Fruit fly (Drosophila melanogaster) whole organism, adult: Measurements from ENCODE around the gene Snr1.

ENCODE experiments used
- CG14711 ChIP-seq: fragments of 200-800 bp; sonication (Bioruptor generic); optimal IDR thresholded peaks from 2 replicates; lab custom pipeline; 2018; ENCODE audit warnings: missing biosample characterization, mild to moderate bottlenecking, missing genetic modification characterization, moderate library complexity
- CG1620 ChIP-seq: fragments of 200-800 bp; sonication (Bioruptor generic); optimal IDR thresholded peaks from 2 replicates; lab custom pipeline; 2016; ENCODE audit warnings: missing biosample characterization, missing genetic modification characterization
- CG7045 ChIP-seq: fragments of 200-800 bp; sonication (Bioruptor generic); optimal IDR thresholded peaks from 2 replicates; lab custom pipeline; 2017; ENCODE audit warnings: missing biosample characterization, mild to moderate bottlenecking, missing genetic modification characterization
- Clk ChIP-seq: fragments of 200-800 bp; sonication (Bioruptor generic); optimal IDR thresholded peaks from 2 replicates; lab custom pipeline; 2017; ENCODE audit warnings: missing biosample characterization, missing genetic modification characterization
- Crg-1 ChIP-seq: fragments of 200-800 bp; sonication (Bioruptor generic); optimal IDR thresholded peaks from 2 replicates; lab custom pipeline; 2016; ENCODE audit warnings: missing biosample characterization, missing genetic modification characterization
- Mnt ChIP-seq: fragments of 200-800 bp; sonication (Bioruptor generic); optimal IDR thresholded peaks from 2 replicates; lab custom pipeline; 2016; ENCODE audit warnings: missing biosample characterization, mild to moderate bottlenecking, missing genetic modification characterization
- cic ChIP-seq: fragments of 200-800 bp; sonication (Bioruptor generic); optimal IDR thresholded peaks from 2 replicates; lab custom pipeline; 2017; ENCODE audit warnings: missing biosample characterization, mild to moderate bottlenecking, missing genetic modification characterization, moderate library complexity
- kay ChIP-seq: fragments of 200-800 bp; sonication (Bioruptor generic); peaks from one replicate; lab custom pipeline; 2016; ENCODE audit warnings: missing biosample characterization, missing genetic modification characterization, borderline replicate concordance
- tj ChIP-seq: fragments of 200-800 bp; sonication (Bioruptor generic); optimal IDR thresholded peaks from 3 replicates; lab custom pipeline; 2017; ENCODE audit warnings: missing biosample characterization, mild to moderate bottlenecking, missing genetic modification characterization, moderate library complexity

dm6 chr3R:5516582-5517001 is 45.9 kb downstream of the Snr1 start:
- TF ChIP-seq tj (GFP tag; lab: Kevin White, UChicago) (no peak), Mnt (GFP tag; lab: Kevin White, UChicago) (no peak), Clk (GFP tag; lab: Kevin White, UChicago) (no peak), kay (GFP tag; lab: Kevin White, UChicago) (no peak), CG7045 (GFP tag; lab: Kevin White, UChicago) (no peak), cic (GFP tag; lab: Kevin White, UChicago) (no peak), CG1620 (GFP tag; lab: Kevin White, UChicago) (no peak), CG14711 (no peak), Crg-1 (GFP tag; lab: Kevin White, UChicago) (no peak)
